Fruit fly (Drosophila melanogaster): ENCODE data around the gene SNF4Agamma.

Gene SNF4Agamma

dm6 chr3R:21150090-21150489 lies 9.6 kb downstream of the SNF4Agamma start:
- TF ChIP-seq CG17806 (tag; optimal IDR thresholded peaks at IDR 0.05) (no peak), CG8159 (tag; optimal IDR thresholded peaks at IDR 0.05) (no peak), Ets98B (GFP tag; IDR thresholded peaks at IDR 0.05) (0 out of 2 replicates have a peak, but pooled peaks have one; percentile 19), EcR (GFP tag; optimal IDR thresholded peaks at IDR 0.05) (peak; percentile 8), CG32121 (GFP tag; IDR thresholded peaks at IDR 0.05) (0 out of 2 replicates have a peak, but pooled peaks have one; percentile 15), Pif1B (GFP tag; optimal IDR thresholded peaks at IDR 0.05) (no peak)

- TF ChIP-seq CG32121 (GFP tag; IDR thresholded peaks at IDR 0.05) (peak; percentile 75), CG9948 (tag; optimal IDR thresholded peaks at IDR 0.05) (peak; percentile 20), CG13204 (GFP tag; optimal IDR thresholded peaks at IDR 0.05) (no peak), CG12605 (GFP tag; IDR thresholded peaks at IDR 0.05) (0 out of 2 replicates have a peak, but pooled peaks have one; percentile 28), CG4496 (GFP tag; IDR thresholded peaks at IDR 0.05) (peak; percentile 58), CG14655 (GFP tag; optimal IDR thresholded peaks at IDR 0.05) (no peak), Ets98B (GFP tag; IDR thresholded peaks at IDR 0.05) (peak; percentile 31; the same call in 1 of the 2 replicates), fd96Ca (GFP tag; IDR thresholded peaks at IDR 0.05) (no peak), CG10348 (GFP tag; IDR thresholded peaks at IDR 0.05) (no peak)
Measured at dm6 chr3R:21151090-21151870, 10.7 kb downstream of the SNF4Agamma start.

- TF ChIP-seq Pif1B (GFP tag; optimal IDR thresholded peaks at IDR 0.05) (peak; percentile 54), CG15710 (tag; optimal IDR thresholded peaks at IDR 0.05) (peak; percentile 71), CG8159 (tag; optimal IDR thresholded peaks at IDR 0.05) (peak; percentile 74), CG34367 (tag; optimal IDR thresholded peaks at IDR 0.05) (peak; percentile 75), CG10348 (GFP tag; IDR thresholded peaks at IDR 0.05) (no peak), CG14655 (GFP tag; optimal IDR thresholded peaks at IDR 0.05) (peak; percentile 87), Ets98B (GFP tag; IDR thresholded peaks at IDR 0.05) (peak; percentile 97), CG4496 (GFP tag; IDR thresholded peaks at IDR 0.05) (peak; percentile 94), D1 (tag; optimal IDR thresholded peaks at IDR 0.05) (no peak), Snoo (tag; optimal IDR thresholded peaks at IDR 0.05) (peak; percentile 89), Pif1A (GFP tag; optimal IDR thresholded peaks at IDR 0.05) (peak; percentile 91), CG12605 (GFP tag; IDR thresholded peaks at IDR 0.05) (peak; percentile 95), CG32121 (GFP tag; IDR thresholded peaks at IDR 0.05) (peak; percentile 74; the same call in 1 of the 2 replicates), fd96Ca (GFP tag; IDR thresholded peaks at IDR 0.05) (peak; percentile 83; the same call in 2 of the 3 replicates), CG8301 (tag; optimal IDR thresholded peaks at IDR 0.05) (peak; percentile 84), CG9948 (tag; optimal IDR thresholded peaks at IDR 0.05) (peak; percentile 54), CG17806 (tag; optimal IDR thresholded peaks at IDR 0.05) (peak; percentile 70), EcR (GFP tag; optimal IDR thresholded peaks at IDR 0.05) (peak; percentile 58), gl (tag; optimal IDR thresholded peaks at IDR 0.05) (peak; percentile 92), CG13204 (GFP tag; optimal IDR thresholded peaks at IDR 0.05) (peak; percentile 90), rn (GFP tag; IDR thresholded peaks at IDR 0.05) (peak; percentile 63; the same call in 1 of the 2 replicates)
Measured at dm6 chr3R:21152856-21153278, 12.3 kb downstream of the SNF4Agamma start.

dm6 chr3R:21154130-21154529 lies 13.6 kb downstream of the SNF4Agamma start:
- TF ChIP-seq CG32121 (GFP tag; IDR thresholded peaks at IDR 0.05) (no peak), rn (GFP tag; IDR thresholded peaks at IDR 0.05) (no peak), fd96Ca (GFP tag; IDR thresholded peaks at IDR 0.05) (peak; percentile 33; the same call in 1 of the 3 replicates), D1 (tag; optimal IDR thresholded peaks at IDR 0.05) (no peak), CG4496 (GFP tag; IDR thresholded peaks at IDR 0.05) (peak; percentile 51; the same call in 1 of the 3 replicates)

- TF ChIP-seq Pif1B (GFP tag; optimal IDR thresholded peaks at IDR 0.05) (peak; percentile 27), Pif1A (GFP tag; optimal IDR thresholded peaks at IDR 0.05) (peak; percentile 12), D1 (tag; optimal IDR thresholded peaks at IDR 0.05) (no peak)
Measured at dm6 chr3R:21155931-21156488, 15.5 kb downstream of the SNF4Agamma start.

dm6 chr3R:21156572-21157480 lies 16.3 kb downstream of the SNF4Agamma start:
- TF ChIP-seq CG15710 (tag; optimal IDR thresholded peaks at IDR 0.05) (no peak), CG8301 (tag; optimal IDR thresholded peaks at IDR 0.05) (no peak)

Data from whole organism, pupa.